Worm (Caenorhabditis elegans): ENCODE measurements around the gene ZK370.4.

DNA sequence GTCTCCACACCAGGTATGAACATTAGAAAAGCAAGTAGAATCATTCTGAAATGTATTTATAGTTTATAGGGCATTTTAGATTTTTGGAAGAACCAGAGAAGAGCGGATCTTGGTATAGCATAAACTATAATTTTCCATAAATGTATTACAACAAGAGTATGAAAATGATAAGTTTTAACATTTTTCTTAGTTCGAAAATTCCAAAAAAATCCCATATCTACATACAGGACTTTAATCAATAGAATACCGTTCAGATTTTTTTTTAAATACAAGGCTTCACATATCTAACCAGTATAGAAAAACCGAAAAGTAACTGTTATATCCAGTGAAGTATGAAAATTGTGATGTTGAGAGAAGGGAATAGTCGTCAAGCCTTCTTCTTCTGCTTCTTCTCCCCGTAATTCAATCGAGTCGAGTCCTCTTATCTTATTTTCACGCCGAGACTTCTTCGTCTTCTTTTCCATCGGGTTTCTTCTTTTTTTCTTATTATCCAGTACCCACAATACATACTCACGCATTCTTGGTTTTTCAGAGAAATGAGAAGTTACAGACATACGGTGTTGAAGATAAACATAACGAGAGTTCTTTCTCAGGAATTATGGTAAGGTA lies 12.7 kb upstream of the ZK370.4 start, which contains the start of gene ZK370.6:
- TF ChIP-seq ztf-23 (GFP tag; IDR thresholded peaks at IDR 0.05), result no peak
- TF ChIP-seq T22C8.4 (GFP tag; IDR thresholded peaks at IDR 0.05), result no peak
- TF ChIP-seq cog-1 (tag; optimal IDR thresholded peaks at IDR 0.05), result no peak
- no peak for TF ChIP-seq flt-1 (GFP tag; IDR thresholded peaks at IDR 0.05)
